Fruit fly (Drosophila melanogaster): ENCODE data around the gene mRpL32.

- TF ChIP-seq psq (optimal IDR thresholded peaks at IDR 0.05): no peak
- no peak for TF ChIP-seq Myc (optimal IDR thresholded peaks at IDR 0.05)
- TF ChIP-seq h (optimal IDR thresholded peaks at IDR 0.05): no peak
- no peak for TF ChIP-seq insv (optimal IDR thresholded peaks at IDR 0.05)
- TF ChIP-seq Sin3A (optimal IDR thresholded peaks at IDR 0.05): no peak
Measured at dm6 chr3R:31251130-31251770, 1.4 kb upstream of the mRpL32 start.
